Worm (Caenorhabditis elegans) whole organism, mixed stage, embryonic: ENCODE data around the gene cpsf-2.

Experiments
- ces-1 ChIP-seq: fragments of 150-350 bp; optimal IDR thresholded peaks from 2 replicates; lab custom pipeline; 2014; ENCODE audit warnings: missing biosample characterization, missing genetic modification reagents, missing genetic modification characterization
- cnd-1 ChIP-seq: fragments of 200-800 bp; sonication (Bioruptor generic); optimal IDR thresholded peaks from 2 replicates; lab custom pipeline; 2018; ENCODE audit warnings: mild to moderate bottlenecking, missing genetic modification characterization, missing compliant biosample characterization
- drap-1 ChIP-seq: fragments of 200-800 bp; sonication (Bioruptor generic); optimal IDR thresholded peaks from 3 replicates; lab custom pipeline; 2018; ENCODE audit warnings: mild to moderate bottlenecking, missing genetic modification characterization, missing compliant biosample characterization
- elt-3 ChIP-seq: fragments of 150-350 bp; optimal IDR thresholded peaks from 2 replicates; lab custom pipeline; 2014; ENCODE audit warnings: missing biosample characterization, missing genetic modification characterization
- flh-1 ChIP-seq: fragments of 200-800 bp; sonication (Bioruptor generic); optimal IDR thresholded peaks from 2 replicates; lab custom pipeline; 2018; ENCODE audit warnings: mild to moderate bottlenecking, missing genetic modification characterization, moderate library complexity, missing compliant biosample characterization
- nhr-12 ChIP-seq: fragments of 150-350 bp; optimal IDR thresholded peaks from 2 replicates; lab custom pipeline; 2014; ENCODE audit warnings: missing biosample characterization, missing genetic modification characterization
- nhr-2 ChIP-seq: fragments of 150-350 bp; optimal IDR thresholded peaks from 2 replicates; lab custom pipeline; 2014; ENCODE audit warnings: missing biosample characterization, missing genetic modification characterization
- nhr-237 ChIP-seq: fragments of 150-350 bp; optimal IDR thresholded peaks from 2 replicates; lab custom pipeline; 2014; ENCODE audit warnings: missing biosample characterization, missing genetic modification characterization
- nhr-28 ChIP-seq: fragments of 150-350 bp; optimal IDR thresholded peaks from 2 replicates; lab custom pipeline; 2014; ENCODE audit warnings: missing biosample characterization, missing genetic modification characterization
- unc-39 ChIP-seq: fragments of 150-350 bp; optimal IDR thresholded peaks from 2 replicates; lab custom pipeline; 2014; ENCODE audit warnings: missing biosample characterization, missing genetic modification characterization
- unc-62 ChIP-seq: fragments of 150-350 bp; optimal IDR thresholded peaks from 2 replicates; lab custom pipeline; 2014; ENCODE audit warnings: missing biosample characterization, missing genetic modification reagents, missing genetic modification characterization

DNA sequence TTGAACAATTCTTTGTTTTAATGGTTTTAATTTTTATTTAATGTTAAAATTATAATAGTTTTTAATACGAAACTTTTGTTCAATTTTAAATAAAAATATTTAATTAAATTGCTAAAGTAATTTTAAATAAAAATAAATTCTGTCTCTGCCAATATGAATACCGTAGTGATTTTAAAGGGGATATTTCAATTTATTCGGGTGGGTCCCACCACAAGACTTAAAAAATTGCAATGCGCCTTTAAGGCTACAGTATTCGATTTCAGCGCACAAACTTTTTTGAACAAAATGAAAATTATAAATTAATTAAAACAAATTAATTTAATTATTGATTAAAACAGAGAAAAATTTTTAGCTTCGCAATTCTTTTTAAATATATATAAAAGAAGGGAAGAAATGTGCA, 20.1 kb downstream of the cpsf-2 start:
- TF ChIP-seq elt-3 (tag; lab: Kevin White, UChicago) (no peak), unc-62 (no peak), nhr-237 (no peak), unc-39 (tag; lab: Kevin White, UChicago) (no peak), drap-1 (no peak), nhr-2 (tag; lab: Kevin White, UChicago) (no peak), cnd-1 (tag; lab: Kevin White, UChicago) (no peak), nhr-28 (tag; lab: Kevin White, UChicago) (no peak), nhr-12 (tag; lab: Kevin White, UChicago) (no peak), ces-1 (GFP tag; lab: Kevin White, UChicago) (no peak), flh-1 (no peak)
